Worm (Caenorhabditis elegans) whole organism, young adult: ENCODE measurements around the gene swt-5.

Experiments used
- B0035.1 ChIP-seq: sonication (generic microtip); optimal IDR thresholded peaks from 2 replicates; lab custom pipeline; 2016; ENCODE audit warnings: missing genetic modification characterization, mild to moderate bottlenecking, missing compliant biosample characterization, missing genotype, missing genetic modification reagents
- C06A6.2 ChIP-seq: fragments of 200-800 bp; sonication (Bioruptor generic); conservative IDR thresholded peaks from 2 replicates; pipeline ENCODE4 v1.3.6; 2022; ENCODE audit warnings: missing genetic modification characterization, missing compliant biosample characterization
- C17E4.6 ChIP-seq: fragments of 200-800 bp; sonication (Bioruptor generic); IDR thresholded peaks from 2 replicates; pipeline ENCODE4 v1.3.6; 2022; ENCODE audit warnings: missing genetic modification reagents, missing genetic modification characterization, missing compliant biosample characterization
- F10E7.11 ChIP-seq: sonication (generic microtip); optimal IDR thresholded peaks from 2 replicates; lab custom pipeline; 2017; ENCODE audit warnings: mild to moderate bottlenecking, missing genetic modification characterization, moderate library complexity, missing compliant biosample characterization
- F23B12.7 ChIP-seq: sonication (generic microtip); optimal IDR thresholded peaks from 2 replicates; lab custom pipeline; 2017; ENCODE audit warnings: missing genetic modification characterization, mild to moderate bottlenecking, missing compliant biosample characterization, antibody characterized with exemption, moderate library complexity; ENCODE audit not compliant: insufficient read depth
- F33H1.4 ChIP-seq: fragments of 200-800 bp; sonication (Bioruptor generic); IDR thresholded peaks from 2 replicates; pipeline ENCODE4 v1.3.6; 2022; ENCODE audit warnings: missing genetic modification reagents, missing genetic modification characterization, missing compliant biosample characterization
- F37B4.10 ChIP-seq: fragments of 200-800 bp; sonication (Bioruptor generic); IDR thresholded peaks from 2 replicates; pipeline ENCODE4 v1.3.6; 2022; ENCODE audit warnings: missing genetic modification characterization, missing compliant biosample characterization
- F52B5.7 ChIP-seq: sonication (generic microtip); optimal IDR thresholded peaks from 2 replicates; lab custom pipeline; 2016; ENCODE audit warnings: mild to moderate bottlenecking, missing genetic modification characterization, missing compliant biosample characterization
- F55B11.4 ChIP-seq: sonication (generic microtip); optimal IDR thresholded peaks from 2 replicates; lab custom pipeline; 2016; ENCODE audit warnings: missing compliant biosample characterization, missing genetic modification characterization, borderline replicate concordance; ENCODE audit not compliant: insufficient read depth
- F57C9.4 ChIP-seq: sonication (generic microtip); optimal IDR thresholded peaks from 2 replicates; lab custom pipeline; 2017; ENCODE audit warnings: mild to moderate bottlenecking, missing genetic modification characterization, missing compliant biosample characterization
- T07F8.4 ChIP-seq: sonication (generic microtip); optimal IDR thresholded peaks from 2 replicates; lab custom pipeline; 2016; ENCODE audit warnings: mild to moderate bottlenecking, missing genetic modification characterization, moderate library complexity, missing compliant biosample characterization
- T26A5.8 ChIP-seq: sonication (generic microtip); optimal IDR thresholded peaks from 2 replicates; lab custom pipeline; 2016; ENCODE audit warnings: missing genetic modification characterization, missing compliant biosample characterization
- Y53F4B.3 ChIP-seq: fragments of 200-800 bp; sonication (Bioruptor generic); IDR thresholded peaks from 2 replicates; pipeline ENCODE4 v1.3.6; 2022; ENCODE audit warnings: missing genetic modification reagents, missing genetic modification characterization, missing compliant biosample characterization
- Y56A3A.18 ChIP-seq: fragments of 200-800 bp; sonication (Bioruptor generic); IDR thresholded peaks from 2 replicates; pipeline ENCODE4 v1.3.6; 2022; ENCODE audit warnings: missing genetic modification reagents, missing genetic modification characterization, missing compliant biosample characterization
- ZK185.1 ChIP-seq: sonication (generic microtip); optimal IDR thresholded peaks from 2 replicates; lab custom pipeline; 2016; ENCODE audit warnings: mild to moderate bottlenecking, missing genetic modification characterization, missing compliant biosample characterization; ENCODE audit not compliant: poor library complexity, severe bottlenecking
- aptf-3 ChIP-seq: fragments of 200-800 bp; sonication (Bioruptor generic); IDR thresholded peaks from 2 replicates; pipeline ENCODE4 v1.3.6; 2022; ENCODE audit warnings: missing genetic modification characterization, missing compliant biosample characterization
- atf-7 ChIP-seq: sonication (generic microtip); optimal IDR thresholded peaks from 2 replicates; lab custom pipeline; 2017; ENCODE audit warnings: mild to moderate bottlenecking, missing genetic modification characterization, missing compliant biosample characterization
- athp-1 ChIP-seq: sonication (generic microtip); optimal IDR thresholded peaks from 2 replicates; lab custom pipeline; 2017; ENCODE audit warnings: mild to moderate bottlenecking, missing genetic modification characterization, missing compliant biosample characterization
- attf-3 ChIP-seq: fragments of 200-800 bp; sonication (Bioruptor generic); conservative IDR thresholded peaks from 2 replicates; pipeline ENCODE4 v1.3.6; 2022; ENCODE audit warnings: missing genetic modification reagents, missing genetic modification characterization, missing compliant biosample characterization
- attf-5 ChIP-seq: fragments of 200-800 bp; sonication (Bioruptor generic); optimal IDR thresholded peaks from 2 replicates; lab custom pipeline; 2018; ENCODE audit warnings: mild to moderate bottlenecking, missing genetic modification characterization, missing compliant biosample characterization
- attf-6 ChIP-seq: fragments of 200-800 bp; sonication (Bioruptor generic); IDR thresholded peaks from 2 replicates; pipeline ENCODE4 v1.3.6; 2022; ENCODE audit warnings: missing genetic modification reagents, missing genetic modification characterization, missing compliant biosample characterization
- bed-1 ChIP-seq: fragments of 200-800 bp; sonication (Bioruptor generic); IDR thresholded peaks from 2 replicates; pipeline ENCODE4 v1.3.6; 2022; ENCODE audit warnings: missing genetic modification reagents, missing genetic modification characterization, missing compliant biosample characterization
- cebp-1 ChIP-seq, 2 experiments: fragments of 200-800 bp in 1 of 2; sonication (Bioruptor generic) in 1 of 2; sonication (generic microtip) in 1 of 2; IDR thresholded peaks in 1 of 2; optimal IDR thresholded peaks in 1 of 2; 2 replicates each; pipeline versions ENCODE4 v1.3.6 to Lab custom; 2017 to 2022; ENCODE audit warnings: missing compliant biosample characterization in 2 of 2, missing genetic modification characterization in 2 of 2, mild to moderate bottlenecking in 1 of 2, missing genetic modification reagents in 1 of 2, moderate library complexity in 1 of 2
- ceh-100 ChIP-seq: fragments of 200-800 bp; sonication (Bioruptor generic); IDR thresholded peaks from 2 replicates; pipeline ENCODE4 v1.3.6; 2022; ENCODE audit warnings: missing genetic modification reagents, missing genetic modification characterization, missing compliant biosample characterization
- ceh-27 ChIP-seq: fragments of 200-800 bp; sonication (Bioruptor generic); optimal IDR thresholded peaks from 2 replicates; lab custom pipeline; 2018; ENCODE audit warnings: mild to moderate bottlenecking, missing genetic modification characterization, moderate library complexity, missing compliant biosample characterization
- ceh-58 ChIP-seq: fragments of 200-800 bp; sonication (Bioruptor generic); IDR thresholded peaks from 2 replicates; pipeline ENCODE4 v1.3.6; 2022; ENCODE audit warnings: missing genetic modification characterization, missing compliant biosample characterization
- ceh-79 ChIP-seq: sonication (generic microtip); optimal IDR thresholded peaks from 2 replicates; lab custom pipeline; 2017; ENCODE audit warnings: mild to moderate bottlenecking, missing genetic modification characterization, missing compliant biosample characterization
- die-1 ChIP-seq: sonication (generic microtip); optimal IDR thresholded peaks from 2 replicates; lab custom pipeline; 2016; ENCODE audit warnings: missing genotype, mild to moderate bottlenecking, missing genetic modification characterization, missing compliant biosample characterization
- egl-18 ChIP-seq: fragments of 200-800 bp; sonication (Bioruptor generic); IDR thresholded peaks from 2 replicates; pipeline ENCODE4 v1.3.6; 2022; ENCODE audit warnings: missing genetic modification reagents, missing genetic modification characterization, missing compliant biosample characterization
- ekl-4 ChIP-seq: fragments of 200-800 bp; sonication (Bioruptor generic); IDR thresholded peaks from 2 replicates; pipeline ENCODE4 v1.3.6; 2022; ENCODE audit warnings: missing genetic modification reagents, missing genetic modification characterization, missing compliant biosample characterization
- fkh-3 ChIP-seq: sonication (generic microtip); optimal IDR thresholded peaks from 2 replicates; lab custom pipeline; 2016; ENCODE audit warnings: mild to moderate bottlenecking, missing genetic modification characterization, missing compliant biosample characterization
- hmg-1.2 ChIP-seq: fragments of 200-800 bp; sonication (Bioruptor generic); IDR thresholded peaks from 2 replicates; pipeline ENCODE4 v1.3.6; 2022; ENCODE audit warnings: missing genetic modification reagents, missing genetic modification characterization, missing compliant biosample characterization
- hmg-20 ChIP-seq: fragments of 200-800 bp; sonication (Bioruptor generic); IDR thresholded peaks from 2 replicates; pipeline ENCODE4 v1.3.6; 2022; ENCODE audit warnings: missing genetic modification reagents, missing genetic modification characterization, missing compliant biosample characterization
- hsf-1 ChIP-seq: fragments of 200-800 bp; sonication (Bioruptor generic); IDR thresholded peaks from 2 replicates; pipeline ENCODE4 v1.3.6; 2022; ENCODE audit warnings: missing genetic modification reagents, missing genetic modification characterization, missing compliant biosample characterization
- lag-1 ChIP-seq: fragments of 200-800 bp; sonication (Bioruptor generic); IDR thresholded peaks from 2 replicates; pipeline ENCODE4 v1.3.6; 2022; ENCODE audit warnings: missing genetic modification reagents, missing genetic modification characterization, missing compliant biosample characterization
- let-526 ChIP-seq: fragments of 200-800 bp; sonication (Bioruptor generic); IDR thresholded peaks from 2 replicates; pipeline ENCODE4 v1.3.6; 2022; ENCODE audit warnings: missing genetic modification reagents, missing genetic modification characterization, missing compliant biosample characterization
- lin-26 ChIP-seq: fragments of 200-800 bp; sonication (Bioruptor generic); IDR thresholded peaks from 2 replicates; pipeline ENCODE4 v1.3.6; 2022; ENCODE audit warnings: missing genetic modification reagents, missing genetic modification characterization, missing compliant biosample characterization
- lin-54 ChIP-seq: fragments of 200-800 bp; sonication (Bioruptor generic); optimal IDR thresholded peaks from 2 replicates; lab custom pipeline; 2018; ENCODE audit warnings: mild to moderate bottlenecking, missing genetic modification characterization, missing compliant biosample characterization
- mel-28 ChIP-seq: sonication (generic microtip); optimal IDR thresholded peaks from 2 replicates; lab custom pipeline; 2016; ENCODE audit warnings: borderline replicate concordance, mild to moderate bottlenecking, missing genetic modification characterization, missing compliant biosample characterization
- nhr-27 ChIP-seq: fragments of 200-800 bp; sonication (Bioruptor generic); optimal IDR thresholded peaks from 2 replicates; lab custom pipeline; 2018; ENCODE audit warnings: mild to moderate bottlenecking, missing genetic modification characterization, moderate library complexity, missing compliant biosample characterization
- nhr-90 ChIP-seq: sonication (generic microtip); optimal IDR thresholded peaks from 2 replicates; lab custom pipeline; 2016; ENCODE audit warnings: missing genotype, mild to moderate bottlenecking, missing genetic modification characterization, missing compliant biosample characterization
- rec-8 ChIP-seq, 2 experiments: sonication (generic microtip); optimal IDR thresholded peaks; 2 replicates each; lab custom pipeline; 2016; ENCODE audit warnings: mild to moderate bottlenecking in 2 of 2, missing genetic modification characterization in 2 of 2, missing genetic modification reagents in 2 of 2, missing genotype in 2 of 2, missing biosample characterization in 1 of 2, missing compliant biosample characterization in 1 of 2, moderate library complexity in 1 of 2
- snpc-1.3 ChIP-seq: sonication (generic microtip); optimal IDR thresholded peaks from 2 replicates; lab custom pipeline; 2017; ENCODE audit warnings: missing genetic modification characterization, mild to moderate bottlenecking, missing compliant biosample characterization, antibody characterized with exemption, moderate library complexity, missing genotype, missing genetic modification reagents; ENCODE audit not compliant: insufficient read depth
- sptf-2 ChIP-seq: fragments of 200-800 bp; sonication (Bioruptor generic); optimal IDR thresholded peaks from 2 replicates; lab custom pipeline; 2018; ENCODE audit warnings: mild to moderate bottlenecking, missing genetic modification characterization, missing compliant biosample characterization
- unc-62 ChIP-seq: fragments of 150-350 bp; optimal IDR thresholded peaks from 2 replicates; lab custom pipeline; 2014; ENCODE audit warnings: missing biosample characterization, missing genetic modification reagents, missing genetic modification characterization
- xnd-1 ChIP-seq: sonication (generic microtip); optimal IDR thresholded peaks from 2 replicates; lab custom pipeline; 2016; ENCODE audit warnings: missing genotype, missing genetic modification reagents, missing genetic modification characterization, missing compliant biosample characterization
- ztf-18 ChIP-seq: sonication (generic microtip); optimal IDR thresholded peaks from 2 replicates; lab custom pipeline; 2016; ENCODE audit warnings: missing genotype, mild to moderate bottlenecking, missing genetic modification characterization, missing compliant biosample characterization
- ztf-26 ChIP-seq: sonication (generic microtip); optimal IDR thresholded peaks from 2 replicates; lab custom pipeline; 2017; ENCODE audit warnings: missing genetic modification characterization, missing compliant biosample characterization
- ztf-28 ChIP-seq: fragments of 200-800 bp; sonication (Bioruptor generic); IDR thresholded peaks from 2 replicates; pipeline ENCODE4 v1.3.6; 2022; ENCODE audit warnings: missing genetic modification reagents, missing genetic modification characterization, missing compliant biosample characterization

swt-5 gene

DNA sequence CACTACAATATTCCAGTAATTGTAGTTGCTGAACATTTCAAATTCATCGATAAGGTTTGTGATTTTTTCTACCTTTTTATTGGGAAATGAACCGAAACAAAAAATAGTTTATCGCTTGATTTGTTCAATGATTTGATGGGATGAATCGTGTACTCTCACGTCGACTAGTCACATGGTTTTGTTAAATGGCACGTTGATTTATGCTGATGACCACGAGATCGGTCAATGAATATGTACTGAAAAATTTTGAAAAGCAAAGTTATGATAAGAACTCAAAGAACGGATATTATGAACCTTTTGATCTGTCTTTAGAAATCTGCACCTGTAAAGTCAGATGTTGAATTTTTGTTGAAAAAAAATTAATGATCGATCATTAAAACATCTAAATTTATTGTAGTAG is 15.1 kb downstream of the swt-5 start:
- TF ChIP-seq B0035.1 (no peak), F10E7.11 (tag; lab: Kevin White, UChicago) (no peak), T26A5.8 (tag; lab: Kevin White, UChicago) (no peak), let-526 (GFP tag; lab: Robert Waterston, UW) (no peak), xnd-1 (tag; lab: Kevin White, UChicago) (no peak), attf-3 (GFP tag; lab: Robert Waterston, UW) (no peak), lag-1 (GFP tag; lab: Robert Waterston, UW) (no peak), F55B11.4 (no peak), cebp-1 (GFP tag; IDR thresholded peaks at IDR 0.05; lab: Robert Waterston, UW) (no peak), cebp-1 (tag; optimal IDR thresholded peaks at IDR 0.05; lab: Kevin White, UChicago) (no peak), mel-28 (tag; lab: Kevin White, UChicago) (no peak), C06A6.2 (peak; percentile 43; the same call in 1 of the 2 replicates), C17E4.6 (no peak), ceh-79 (tag; lab: Kevin White, UChicago) (no peak), ceh-27 (GFP tag; lab: Kevin White, UChicago) (no peak), nhr-27 (no peak), ztf-26 (tag; lab: Kevin White, UChicago) (peak; percentile 89), snpc-1.3 (tag; lab: Kevin White, UChicago) (no peak), lin-54 (no peak), hsf-1 (no peak), attf-6 (GFP tag; lab: Robert Waterston, UW) (no peak), die-1 (peak; percentile 1), Y53F4B.3 (no peak), hmg-1.2 (GFP tag; lab: Robert Waterston, UW) (no peak), attf-5 (no peak), T07F8.4 (no peak), nhr-90 (tag; lab: Kevin White, UChicago) (no peak), F33H1.4 (GFP tag; lab: Robert Waterston, UW) (no peak), unc-62 (GFP tag; lab: Kevin White, UChicago) (no peak), ZK185.1 (tag; lab: Kevin White, UChicago) (no peak), sptf-2 (GFP tag; lab: Kevin White, UChicago) (no peak), fkh-3 (no peak), ztf-18 (tag; lab: Kevin White, UChicago) (no peak), lin-26 (GFP tag; lab: Robert Waterston, UW) (peak; percentile 65; the same call in 1 of the 2 replicates), F57C9.4 (tag; lab: Kevin White, UChicago) (no peak), ceh-58 (GFP tag; lab: Robert Waterston, UW) (no peak), Y56A3A.18 (GFP tag; lab: Robert Waterston, UW) (0 out of 2 replicates have a peak, but pooled peaks have one; percentile 33), rec-8 (tag; optimal IDR thresholded peaks at IDR 0.05; lab: Kevin White, UChicago) (no peak), atf-7 (tag; lab: Kevin White, UChicago) (no peak), ceh-100 (GFP tag; lab: Robert Waterston, UW) (no peak), hmg-20 (GFP tag; lab: Robert Waterston, UW) (no peak), bed-1 (GFP tag; lab: Robert Waterston, UW) (no peak), F37B4.10 (GFP tag; lab: Robert Waterston, UW) (no peak), athp-1 (tag; lab: Kevin White, UChicago) (no peak), egl-18 (GFP tag; lab: Robert Waterston, UW) (no peak), ztf-28 (GFP tag; lab: Robert Waterston, UW) (no peak), ekl-4 (GFP tag; lab: Robert Waterston, UW) (no peak), aptf-3 (GFP tag; lab: Robert Waterston, UW) (no peak), F52B5.7 (no peak), F23B12.7 (tag; lab: Kevin White, UChicago) (no peak)
